Fruit fly (Drosophila melanogaster) whole organism, embryonic: ENCODE measurements around the gene Dop1R2.
A peak's percentile ranks its signal among the peaks of the same experiment; 100 is the strongest.

Experiments
- Bgb ChIP-seq: fragments of 200-800 bp; sonication (Bioruptor generic); IDR thresholded peaks from 2 replicates; pipeline ENCODE4 v1.3.6; 2022; ENCODE audit warnings: missing biosample characterization, missing genetic modification characterization; ENCODE audit not compliant: partially characterized antibody
- C15 ChIP-seq: fragments of 200-800 bp; sonication (Bioruptor generic); IDR thresholded peaks from 3 replicates; pipeline ENCODE4 v1.3.6; 2022; ENCODE audit warnings: missing biosample characterization, missing genetic modification characterization
- CG10366 ChIP-seq: fragments of 200-800 bp; sonication (Bioruptor generic); IDR thresholded peaks from 2 replicates; pipeline ENCODE4 v1.3.6; 2022; ENCODE audit warnings: missing biosample characterization, missing genetic modification characterization
- CG12155 ChIP-seq: fragments of 200-800 bp; sonication (Bioruptor generic); optimal IDR thresholded peaks from 3 replicates; lab custom pipeline; 2016; ENCODE audit warnings: missing biosample characterization, missing genetic modification characterization
- CG1233 ChIP-seq: fragments of 200-800 bp; sonication (Bioruptor generic); optimal IDR thresholded peaks from 4 replicates; lab custom pipeline; 2018; ENCODE audit warnings: missing biosample characterization, mild to moderate bottlenecking, missing genetic modification characterization
- CG13123 ChIP-seq: fragments of 200-800 bp; sonication (Bioruptor generic); optimal IDR thresholded peaks from 2 replicates; lab custom pipeline; 2016; ENCODE audit warnings: missing biosample characterization, missing genetic modification characterization
- CG14965 ChIP-seq: fragments of 200-800 bp; sonication (Bioruptor generic); optimal IDR thresholded peaks from 2 replicates; lab custom pipeline; 2016; ENCODE audit warnings: missing biosample characterization, missing genetic modification characterization, borderline replicate concordance
- CG15514 ChIP-seq: fragments of 200-800 bp; sonication (Bioruptor generic); optimal IDR thresholded peaks from 3 replicates; lab custom pipeline; 2017; ENCODE audit warnings: missing biosample characterization, missing genetic modification characterization, mild to moderate bottlenecking, moderate library complexity, missing genetic modification reagents
- CG17361 ChIP-seq: fragments of 200-800 bp; sonication (Bioruptor generic); IDR thresholded peaks from 3 replicates; pipeline ENCODE4 v1.3.6; 2022; ENCODE audit warnings: missing biosample characterization, missing genetic modification characterization
- CG30403 ChIP-seq: fragments of 200-800 bp; sonication (Bioruptor generic); optimal IDR thresholded peaks from 3 replicates; lab custom pipeline; 2016; ENCODE audit warnings: missing biosample characterization, missing genetic modification characterization
- CG4404 ChIP-seq: fragments of 200-800 bp; sonication (Bioruptor generic); IDR thresholded peaks from 2 replicates; pipeline ENCODE4 v1.3.6; 2022; ENCODE audit warnings: missing biosample characterization, missing genetic modification characterization
- CG7786 ChIP-seq: fragments of 200-800 bp; sonication (Bioruptor generic); optimal IDR thresholded peaks from 2 replicates; lab custom pipeline; 2016; ENCODE audit warnings: missing biosample characterization, missing genetic modification characterization
- CG7928 ChIP-seq: fragments of 200-800 bp; sonication (Bioruptor generic); optimal IDR thresholded peaks from 2 replicates; lab custom pipeline; 2017; ENCODE audit warnings: missing biosample characterization, mild to moderate bottlenecking, missing genetic modification characterization
- CG7963 ChIP-seq: fragments of 200-800 bp; sonication (Bioruptor generic); IDR thresholded peaks from 3 replicates; pipeline ENCODE4 v1.3.6; 2022; ENCODE audit warnings: missing biosample characterization, missing genetic modification characterization; ENCODE audit not compliant: partially characterized antibody
- CG8924 ChIP-seq: fragments of 200-800 bp; optimal IDR thresholded peaks from 3 replicates; lab custom pipeline; 2019; ENCODE audit warnings: missing biosample characterization, mild to moderate bottlenecking, missing genetic modification characterization, moderate library complexity
- CG9215 ChIP-seq: fragments of 200-800 bp; sonication (Bioruptor generic); IDR thresholded peaks from 2 replicates; pipeline ENCODE4 v1.3.6; 2022; ENCODE audit warnings: missing biosample characterization, missing genetic modification characterization
- CG9876 ChIP-seq: fragments of 200-800 bp; sonication (Bioruptor generic); optimal IDR thresholded peaks from 2 replicates; lab custom pipeline; 2016; ENCODE audit warnings: missing biosample characterization, missing genetic modification characterization
- D ChIP-seq, 2 experiments: fragments of 200-800 bp in 1 of 2; fragments of >200 bp in 1 of 2; sonication (Bioruptor generic) in 1 of 2; optimal IDR thresholded peaks; 2 replicates in 1 of 2; 3 replicates in 1 of 2; lab custom pipeline; 2017; ENCODE audit warnings: mild to moderate bottlenecking in 1 of 2, missing biosample characterization in 1 of 2, missing genetic modification characterization in 1 of 2, missing genetic modification reagents in 1 of 2
- D19B ChIP-seq: fragments of 200-800 bp; sonication (Bioruptor generic); optimal IDR thresholded peaks from 2 replicates; lab custom pipeline; 2017; ENCODE audit warnings: missing biosample characterization, mild to moderate bottlenecking, missing genetic modification characterization
- Doc3 ChIP-seq: fragments of 200-800 bp; sonication (Bioruptor generic); IDR thresholded peaks from 3 replicates; pipeline ENCODE4 v1.3.6; 2022; ENCODE audit warnings: missing biosample characterization, missing genetic modification characterization; ENCODE audit not compliant: partially characterized antibody
- HLH4C ChIP-seq: fragments of 200-800 bp; sonication (Bioruptor generic); IDR thresholded peaks from 3 replicates; pipeline ENCODE4 v1.3.6; 2022; ENCODE audit warnings: missing biosample characterization, missing genetic modification characterization; ENCODE audit not compliant: partially characterized antibody
- Hmx ChIP-seq: fragments of 200-800 bp; sonication (Bioruptor generic); optimal IDR thresholded peaks from 2 replicates; lab custom pipeline; 2016; ENCODE audit warnings: missing biosample characterization, missing genetic modification characterization
- MTF-1 ChIP-seq: fragments of 200-800 bp; sonication (Bioruptor generic); optimal IDR thresholded peaks from 2 replicates; lab custom pipeline; 2018; ENCODE audit warnings: missing biosample characterization, mild to moderate bottlenecking, missing genetic modification characterization, borderline replicate concordance
- NC2α ChIP-seq: fragments of 200-800 bp; sonication (Bioruptor generic); optimal IDR thresholded peaks from 2 replicates; lab custom pipeline; 2016; ENCODE audit warnings: missing biosample characterization, missing genetic modification characterization
- Oli ChIP-seq: fragments of 200-800 bp; sonication (Bioruptor generic); optimal IDR thresholded peaks from 2 replicates; lab custom pipeline; 2018; ENCODE audit warnings: missing biosample characterization, mild to moderate bottlenecking, missing genetic modification characterization, moderate library complexity
- Pdp1 ChIP-seq, 2 experiments: fragments of 200-800 bp; sonication (Bioruptor generic); optimal IDR thresholded peaks; 3 replicates each; lab custom pipeline; 2016; ENCODE audit warnings: missing biosample characterization in 2 of 2, missing genetic modification characterization in 2 of 2, mild to moderate bottlenecking in 1 of 2, moderate library complexity in 1 of 2
- Trl ChIP-seq, 3 experiments: fragments of >200 bp in 2 of 3; fragments of 200-800 bp in 1 of 3; sonication (Bioruptor generic) in 1 of 3; optimal IDR thresholded peaks; 2 replicates in 1 of 3; 3 replicates in 2 of 3; lab custom pipeline; 2016 to 2017; ENCODE audit warnings: missing biosample characterization in 1 of 3, missing genetic modification characterization in 1 of 3
- bab2 ChIP-seq: fragments of 200-800 bp; sonication (Bioruptor generic); optimal IDR thresholded peaks from 2 replicates; lab custom pipeline; 2016; ENCODE audit warnings: missing biosample characterization, missing genetic modification characterization
- chinmo ChIP-seq: fragments of 200-800 bp; sonication (Bioruptor generic); IDR thresholded peaks from 4 replicates; pipeline ENCODE4 v1.3.6; 2022; ENCODE audit warnings: missing biosample characterization, missing genetic modification characterization; ENCODE audit not compliant: partially characterized antibody
- dimm ChIP-seq: fragments of 200-800 bp; sonication (Bioruptor generic); IDR thresholded peaks from 2 replicates; pipeline ENCODE4 v1.3.6; 2022; ENCODE audit warnings: missing biosample characterization, missing genetic modification characterization
- eve ChIP-seq, 2 experiments: fragments of >200 bp; optimal IDR thresholded peaks; 2 replicates each; lab custom pipeline; 2017; ENCODE audit warnings: missing biosample characterization in 2 of 2, missing genetic modification characterization in 2 of 2
- ewg ChIP-seq: fragments of 200-800 bp; sonication (Bioruptor generic); optimal IDR thresholded peaks from 3 replicates; lab custom pipeline; 2017; ENCODE audit warnings: mild to moderate bottlenecking, missing biosample characterization, missing genetic modification reagents, missing genetic modification characterization
- fu2 ChIP-seq: fragments of 200-800 bp; sonication (Bioruptor generic); optimal IDR thresholded peaks from 2 replicates; lab custom pipeline; 2016; ENCODE audit warnings: missing biosample characterization, missing genetic modification characterization
- gcm ChIP-seq: fragments of 200-800 bp; sonication (Bioruptor generic); optimal IDR thresholded peaks from 2 replicates; lab custom pipeline; 2019; ENCODE audit warnings: missing biosample characterization, mild to moderate bottlenecking, missing genetic modification characterization, moderate library complexity
- knrl ChIP-seq: fragments of 200-800 bp; sonication (Bioruptor generic); IDR thresholded peaks from 3 replicates; pipeline ENCODE4 v1.3.6; 2022; ENCODE audit warnings: missing biosample characterization, missing genetic modification characterization; ENCODE audit not compliant: partially characterized antibody
- lilli ChIP-seq: fragments of 200-800 bp; sonication (Bioruptor generic); optimal IDR thresholded peaks from 3 replicates; lab custom pipeline; 2016; ENCODE audit warnings: missing biosample characterization, missing genetic modification characterization
- mirr ChIP-seq: fragments of 200-800 bp; sonication (Bioruptor generic); optimal IDR thresholded peaks from 3 replicates; lab custom pipeline; 2018; ENCODE audit warnings: missing biosample characterization, mild to moderate bottlenecking, missing genetic modification characterization
- nau ChIP-seq: fragments of 200-800 bp; sonication (Bioruptor generic); optimal IDR thresholded peaks from 3 replicates; lab custom pipeline; 2017; ENCODE audit warnings: missing biosample characterization, mild to moderate bottlenecking, missing genetic modification characterization, missing genetic modification reagents
- nerfin-1 ChIP-seq: fragments of 200-800 bp; sonication (Bioruptor generic); optimal IDR thresholded peaks from 3 replicates; lab custom pipeline; 2019; ENCODE audit warnings: missing biosample characterization, mild to moderate bottlenecking, missing genetic modification characterization, moderate library complexity
- rib ChIP-seq: fragments of 200-800 bp; sonication (Bioruptor generic); IDR thresholded peaks from 2 replicates; pipeline ENCODE4 v1.3.6; 2022; ENCODE audit warnings: missing biosample characterization, missing genetic modification characterization
- sqz ChIP-seq: fragments of 200-800 bp; sonication (Bioruptor generic); optimal IDR thresholded peaks from 3 replicates; lab custom pipeline; 2018; ENCODE audit warnings: missing biosample characterization, mild to moderate bottlenecking, missing genetic modification characterization
- sr ChIP-seq: fragments of 200-800 bp; sonication (Bioruptor generic); IDR thresholded peaks from 3 replicates; pipeline ENCODE4 v1.3.6; 2022; ENCODE audit warnings: missing biosample characterization, missing genetic modification characterization
- ssp ChIP-seq: fragments of 200-800 bp; sonication (Bioruptor generic); IDR thresholded peaks from 2 replicates; pipeline ENCODE4 v1.3.6; 2022; ENCODE audit warnings: missing biosample characterization, missing genetic modification characterization
- tap ChIP-seq: fragments of 200-800 bp; optimal IDR thresholded peaks from 3 replicates; lab custom pipeline; 2019; ENCODE audit warnings: missing biosample characterization, mild to moderate bottlenecking, missing genetic modification characterization, moderate library complexity
- tna ChIP-seq: fragments of 200-800 bp; sonication (Bioruptor generic); IDR thresholded peaks from 2 replicates; pipeline ENCODE4 v1.3.6; 2022; ENCODE audit warnings: missing biosample characterization, missing genetic modification characterization; ENCODE audit not compliant: partially characterized antibody
- ttk ChIP-seq: fragments of 200-800 bp; sonication (Bioruptor generic); IDR thresholded peaks from 2 replicates; pipeline ENCODE4 v2.1.2; 2022; ENCODE audit warnings: missing biosample characterization, missing genetic modification characterization
- unc-4 ChIP-seq: fragments of 200-800 bp; sonication (Bioruptor generic); IDR thresholded peaks from 2 replicates; pipeline ENCODE4 v1.3.6; 2022; ENCODE audit warnings: missing biosample characterization, missing genetic modification characterization; ENCODE audit not compliant: partially characterized antibody
- zf30C ChIP-seq: fragments of 200-800 bp; sonication (Bioruptor generic); optimal IDR thresholded peaks from 3 replicates; lab custom pipeline; 2018; ENCODE audit warnings: missing biosample characterization, mild to moderate bottlenecking, missing genetic modification characterization

Gene Dop1R2

DNA sequence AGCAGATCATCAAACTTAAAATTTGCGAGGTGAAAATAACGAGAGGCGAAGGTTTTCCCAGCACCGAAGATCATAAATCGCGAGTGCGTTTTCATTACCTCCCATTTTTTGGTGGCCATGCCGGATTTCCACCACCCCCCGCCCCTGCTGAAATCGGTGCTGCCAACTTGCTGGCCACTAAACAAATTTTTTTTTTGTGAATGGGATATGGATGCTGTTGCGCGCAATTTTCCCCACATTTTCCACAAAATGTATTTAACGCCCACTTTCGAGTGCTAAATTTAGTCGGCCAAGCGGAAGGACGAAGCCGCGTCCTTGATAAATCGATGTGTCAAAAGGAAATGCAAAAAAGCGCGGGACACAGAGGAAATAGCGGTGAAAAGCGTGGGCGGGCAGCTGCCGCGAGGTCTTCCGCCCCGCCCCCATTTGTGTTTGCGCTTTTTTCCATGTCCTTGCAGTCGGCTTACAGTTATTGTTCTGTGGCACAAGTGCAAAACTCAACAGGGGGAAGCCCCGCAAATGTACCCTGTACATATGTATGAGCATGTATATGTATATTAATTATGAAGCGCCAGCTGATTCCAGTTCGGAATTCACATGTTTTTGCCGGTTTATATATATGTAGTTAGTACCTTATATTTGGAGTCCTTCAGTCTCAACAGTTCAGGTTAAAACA lies 67.5 kb downstream of the Dop1R2 start (continued):
- no peak for TF ChIP-seq mirr (GFP tag; lab: Kevin White, UChicago)
- TF ChIP-seq CG9215 (GFP tag; lab: Robert Waterston, UW) = no peak
- TF ChIP-seq sqz (GFP tag; lab: Kevin White, UChicago) = peak; percentile 75
- TF ChIP-seq ttk (GFP tag; lab: Robert Waterston, UW) = no peak
- TF ChIP-seq CG13123 (GFP tag; lab: Kevin White, UChicago) = no peak
- TF ChIP-seq rib (GFP tag; lab: Robert Waterston, UW) = peak; percentile 36; the same call in 1 of the 2 replicates
- TF ChIP-seq C15 (GFP tag; lab: Robert Waterston, UW) = no peak
- no peak for TF ChIP-seq D (optimal IDR thresholded peaks at IDR 0.05; lab: Kevin White, UChicago)
- no peak for TF ChIP-seq D (GFP tag; optimal IDR thresholded peaks at IDR 0.05; lab: Kevin White, UChicago)
- no peak for TF ChIP-seq Pdp1 (GFP tag; optimal IDR thresholded peaks at IDR 0.05; lab: Kevin White, UChicago)
- TF ChIP-seq nerfin-1 = no peak
- TF ChIP-seq knrl = no peak
- TF ChIP-seq CG4404 (GFP tag; lab: Robert Waterston, UW) = no peak
- no peak for TF ChIP-seq CG7928
- TF ChIP-seq chinmo = no peak
- no peak for TF ChIP-seq CG12155 (GFP tag; lab: Kevin White, UChicago)
- no peak for TF ChIP-seq CG15514 (GFP tag; lab: Kevin White, UChicago)
- no peak for TF ChIP-seq Doc3 (GFP tag; lab: Robert Waterston, UW)
- no peak for TF ChIP-seq nau (GFP tag; lab: Kevin White, UChicago)
- 0 out of 3 replicates have a peak, but pooled peaks have one; percentile 35 for TF ChIP-seq sr (GFP tag; lab: Robert Waterston, UW)
- TF ChIP-seq CG8924 (tag; lab: Kevin White, UChicago) = no peak
- no peak for TF ChIP-seq MTF-1 (GFP tag; lab: Kevin White, UChicago)
- TF ChIP-seq tna (GFP tag; lab: Robert Waterston, UW) = no peak
- TF ChIP-seq CG1233 (GFP tag; lab: Kevin White, UChicago) = no peak
- TF ChIP-seq CG30403 = no peak
- TF ChIP-seq D19B (GFP tag; lab: Kevin White, UChicago) = peak; percentile 7
- TF ChIP-seq Oli = no peak
- TF ChIP-seq gcm (GFP tag; lab: Kevin White, UChicago) = no peak
- no peak for TF ChIP-seq lilli (GFP tag; lab: Kevin White, UChicago)
- TF ChIP-seq CG10366 = no peak
- no peak for TF ChIP-seq NC2α (GFP tag; lab: Kevin White, UChicago)
- TF ChIP-seq zf30C (GFP tag; lab: Kevin White, UChicago) = no peak
- no peak for TF ChIP-seq unc-4
- no peak for TF ChIP-seq ssp
- no peak for TF ChIP-seq ewg (GFP tag; lab: Kevin White, UChicago)
- TF ChIP-seq CG9876 (GFP tag; lab: Kevin White, UChicago) = no peak
- no peak for TF ChIP-seq HLH4C
- TF ChIP-seq CG7786 (GFP tag; lab: Kevin White, UChicago) = no peak
- no peak for TF ChIP-seq eve (GFP tag; optimal IDR thresholded peaks at IDR 0.05; lab: Kevin White, UChicago)
- TF ChIP-seq CG14965 = no peak
- no peak for TF ChIP-seq CG17361
- no peak for TF ChIP-seq fu2 (GFP tag; lab: Kevin White, UChicago)
- TF ChIP-seq Trl (optimal IDR thresholded peaks at IDR 0.05; lab: Kevin White, UChicago) = no peak
- TF ChIP-seq Trl (GFP tag; optimal IDR thresholded peaks at IDR 0.05; lab: Kevin White, UChicago) = no peak
- TF ChIP-seq bab2 (GFP tag; lab: Kevin White, UChicago) = no peak
- no peak for TF ChIP-seq Hmx (GFP tag; lab: Kevin White, UChicago)
- TF ChIP-seq dimm (GFP tag; lab: Robert Waterston, UW) = no peak
- no peak for TF ChIP-seq CG7963 (GFP tag; lab: Robert Waterston, UW)
- no peak for TF ChIP-seq Bgb
- no peak for TF ChIP-seq tap (tag; lab: Kevin White, UChicago)
